Fruit fly (Drosophila melanogaster) whole organism, embryonic: ENCODE data around the gene tra.

ENCODE experiments used
- Atf6 ChIP-seq: fragments of 200-800 bp; sonication (Bioruptor generic); IDR thresholded peaks from 2 replicates; pipeline ENCODE4 v1.3.6; 2022; ENCODE audit warnings: missing biosample characterization, missing genetic modification characterization
- Awh ChIP-seq: fragments of 200-800 bp; sonication (Bioruptor generic); IDR thresholded peaks from 2 replicates; pipeline ENCODE4, ENCODE4 v1.3.6; 2022; ENCODE audit warnings: missing biosample characterization, missing genetic modification characterization
- CG10147 ChIP-seq: fragments of 200-800 bp; sonication (Bioruptor generic); optimal IDR thresholded peaks from 2 replicates; lab custom pipeline; 2019; ENCODE audit warnings: missing biosample characterization, mild to moderate bottlenecking, missing genetic modification characterization, moderate library complexity
- CG10209 ChIP-seq: fragments of 200-800 bp; sonication (Bioruptor generic); optimal IDR thresholded peaks from 3 replicates; lab custom pipeline; 2017; ENCODE audit warnings: missing biosample characterization, mild to moderate bottlenecking, missing genetic modification characterization, missing genetic modification reagents
- CG12155 ChIP-seq: fragments of 200-800 bp; sonication (Bioruptor generic); optimal IDR thresholded peaks from 3 replicates; lab custom pipeline; 2016; ENCODE audit warnings: missing biosample characterization, missing genetic modification characterization
- CG12391 ChIP-seq: fragments of 200-800 bp; sonication (Bioruptor generic); optimal IDR thresholded peaks from 3 replicates; lab custom pipeline; 2018; ENCODE audit warnings: missing biosample characterization, mild to moderate bottlenecking, missing genetic modification characterization, moderate library complexity
- CG1603 ChIP-seq: fragments of 200-800 bp; sonication (Bioruptor generic); optimal IDR thresholded peaks from 2 replicates; lab custom pipeline; 2019; ENCODE audit warnings: missing biosample characterization, mild to moderate bottlenecking, missing genetic modification characterization, moderate library complexity
- CG17361 ChIP-seq: fragments of 200-800 bp; sonication (Bioruptor generic); IDR thresholded peaks from 3 replicates; pipeline ENCODE4 v1.3.6; 2022; ENCODE audit warnings: missing biosample characterization, missing genetic modification characterization
- CG2120 ChIP-seq: fragments of 200-800 bp; sonication (Bioruptor generic); optimal IDR thresholded peaks from 3 replicates; lab custom pipeline; 2016; ENCODE audit warnings: missing biosample characterization, missing genetic modification characterization
- CG3065 ChIP-seq: fragments of 200-800 bp; sonication (Bioruptor generic); optimal IDR thresholded peaks from 2 replicates; lab custom pipeline; 2016; ENCODE audit warnings: missing biosample characterization, missing genetic modification characterization
- CG31224 ChIP-seq: fragments of 200-800 bp; sonication (Bioruptor generic); IDR thresholded peaks from 2 replicates; pipeline ENCODE4 v1.3.6; 2022; ENCODE audit warnings: missing biosample characterization, missing genetic modification characterization
- CG3726 ChIP-seq: fragments of 200-800 bp; sonication (Bioruptor generic); IDR thresholded peaks from 3 replicates; pipeline ENCODE4, ENCODE4 v1.3.6; 2022; ENCODE audit warnings: missing biosample characterization, missing genetic modification characterization
- CG3847 ChIP-seq: fragments of 200-800 bp; sonication (Bioruptor generic); IDR thresholded peaks from 2 replicates; pipeline ENCODE4 v1.3.6; 2022; ENCODE audit warnings: missing biosample characterization, missing genetic modification characterization
- CG6654 ChIP-seq: fragments of 200-800 bp; sonication (Bioruptor generic); optimal IDR thresholded peaks from 2 replicates; lab custom pipeline; 2017; ENCODE audit warnings: missing biosample characterization, mild to moderate bottlenecking, missing genetic modification characterization
- CG9437 ChIP-seq: fragments of 200-800 bp; sonication (Bioruptor generic); optimal IDR thresholded peaks from 2 replicates; lab custom pipeline; 2018; ENCODE audit warnings: missing biosample characterization, mild to moderate bottlenecking, missing genetic modification characterization
- D19B ChIP-seq: fragments of 200-800 bp; sonication (Bioruptor generic); optimal IDR thresholded peaks from 2 replicates; lab custom pipeline; 2017; ENCODE audit warnings: missing biosample characterization, mild to moderate bottlenecking, missing genetic modification characterization
- Dad ChIP-seq: fragments of 200-800 bp; sonication (Bioruptor generic); optimal IDR thresholded peaks from 3 replicates; lab custom pipeline; 2016; ENCODE audit warnings: missing biosample characterization, missing genetic modification characterization
- Deaf1 ChIP-seq: fragments of 200-800 bp; optimal IDR thresholded peaks from 3 replicates; lab custom pipeline; 2019; ENCODE audit warnings: missing biosample characterization, mild to moderate bottlenecking, missing genetic modification characterization, moderate library complexity
- Ets65A ChIP-seq: fragments of 200-800 bp; sonication (Bioruptor generic); peaks from one replicate; lab custom pipeline; 2016; ENCODE audit warnings: missing biosample characterization, missing genetic modification characterization
- GATAe ChIP-seq: fragments of 200-800 bp; sonication (Bioruptor generic); conservative IDR thresholded peaks from 2 replicates; pipeline ENCODE4 v1.3.6; 2022; ENCODE audit warnings: missing biosample characterization, missing genetic modification characterization
- HLHmδ ChIP-seq: fragments of 200-800 bp; sonication (Bioruptor generic); optimal IDR thresholded peaks from 2 replicates; lab custom pipeline; 2018; ENCODE audit warnings: missing biosample characterization, mild to moderate bottlenecking, missing genetic modification characterization, moderate library complexity
- Hr51 ChIP-seq, 2 experiments: fragments of 200-800 bp; sonication (Bioruptor generic); optimal IDR thresholded peaks; 2 replicates in 1 of 2; 3 replicates in 1 of 2; lab custom pipeline; 2016 to 2018; ENCODE audit warnings: missing biosample characterization in 2 of 2, missing genetic modification characterization in 2 of 2, mild to moderate bottlenecking in 1 of 2, moderate library complexity in 1 of 2
- Hsf ChIP-seq: fragments of 200-800 bp; sonication (Bioruptor generic); optimal IDR thresholded peaks from 3 replicates; lab custom pipeline; 2016; ENCODE audit warnings: missing biosample characterization, missing genetic modification characterization
- NC2α ChIP-seq: fragments of 200-800 bp; sonication (Bioruptor generic); optimal IDR thresholded peaks from 2 replicates; lab custom pipeline; 2016; ENCODE audit warnings: missing biosample characterization, missing genetic modification characterization
- Oaz ChIP-seq: fragments of 200-800 bp; sonication (Bioruptor generic); IDR thresholded peaks from 2 replicates; pipeline ENCODE4 v1.3.6; 2022; ENCODE audit warnings: missing biosample characterization, missing genetic modification characterization
- Ravus ChIP-seq: fragments of 200-800 bp; sonication (Bioruptor generic); IDR thresholded peaks from 2 replicates; pipeline ENCODE4 v1.3.6; 2022; ENCODE audit warnings: missing biosample characterization, missing genetic modification characterization
- Rfx ChIP-seq: fragments of 200-800 bp; sonication (Bioruptor generic); IDR thresholded peaks from 2 replicates; pipeline ENCODE4 v1.3.6; 2022; ENCODE audit warnings: missing biosample characterization, missing genetic modification characterization
- Sox100B ChIP-seq: fragments of 200-800 bp; sonication (Bioruptor generic); optimal IDR thresholded peaks from 3 replicates; lab custom pipeline; 2018; ENCODE audit warnings: missing biosample characterization, mild to moderate bottlenecking, missing genetic modification characterization
- Sry-δ ChIP-seq: fragments of 200-800 bp; sonication (Bioruptor generic); optimal IDR thresholded peaks from 2 replicates; lab custom pipeline; 2016; ENCODE audit warnings: missing biosample characterization, missing genetic modification characterization
- Trl ChIP-seq, 3 experiments: fragments of >200 bp in 2 of 3; fragments of 200-800 bp in 1 of 3; sonication (Bioruptor generic) in 1 of 3; optimal IDR thresholded peaks; 2 replicates in 1 of 3; 3 replicates in 2 of 3; lab custom pipeline; 2016 to 2017; ENCODE audit warnings: missing biosample characterization in 1 of 3, missing genetic modification characterization in 1 of 3
- aop ChIP-seq: fragments of 200-800 bp; sonication (Bioruptor generic); IDR thresholded peaks from 2 replicates; pipeline ENCODE4 v1.3.6; 2022; ENCODE audit warnings: missing biosample characterization, missing genetic modification characterization
- btn ChIP-seq: fragments of 200-800 bp; sonication (Bioruptor generic); optimal IDR thresholded peaks from 2 replicates; lab custom pipeline; 2016; ENCODE audit warnings: missing biosample characterization, missing genetic modification characterization
- cg ChIP-seq: fragments of 200-800 bp; sonication (Bioruptor generic); optimal IDR thresholded peaks from 3 replicates; lab custom pipeline; 2019; ENCODE audit warnings: missing biosample characterization, mild to moderate bottlenecking, missing genetic modification characterization, moderate library complexity
- esg ChIP-seq: fragments of 200-800 bp; sonication (Bioruptor generic); conservative IDR thresholded peaks from 2 replicates; pipeline ENCODE4 v1.3.6; 2022; ENCODE audit warnings: missing biosample characterization, missing genetic modification characterization
- grau ChIP-seq: fragments of 200-800 bp; optimal IDR thresholded peaks from 3 replicates; lab custom pipeline; 2019; ENCODE audit warnings: missing biosample characterization, mild to moderate bottlenecking, missing genetic modification characterization, moderate library complexity
- inv ChIP-seq: fragments of 200-800 bp; sonication (Bioruptor generic); IDR thresholded peaks from 2 replicates; pipeline ENCODE4 v1.3.6; 2022; ENCODE audit warnings: missing biosample characterization, missing genetic modification characterization; ENCODE audit not compliant: partially characterized antibody
- knrl ChIP-seq: fragments of 200-800 bp; sonication (Bioruptor generic); IDR thresholded peaks from 3 replicates; pipeline ENCODE4 v1.3.6; 2022; ENCODE audit warnings: missing biosample characterization, missing genetic modification characterization; ENCODE audit not compliant: partially characterized antibody
- lov ChIP-seq, 2 experiments: fragments of 200-800 bp in 1 of 2; fragments of >200 bp in 1 of 2; sonication (Bioruptor generic) in 1 of 2; IDR thresholded peaks in 1 of 2; optimal IDR thresholded peaks in 1 of 2; 2 replicates in 1 of 2; 3 replicates in 1 of 2; pipeline versions ENCODE4 v1.3.6 to Lab custom; 2017 to 2022; ENCODE audit warnings: missing biosample characterization in 1 of 2, missing genetic modification characterization in 1 of 2
- nerfin-2 ChIP-seq: fragments of 200-800 bp; sonication (Bioruptor generic); IDR thresholded peaks from 2 replicates; pipeline ENCODE4 v1.3.6; 2022; ENCODE audit warnings: missing biosample characterization, missing genetic modification characterization; ENCODE audit not compliant: partially characterized antibody
- org-1 ChIP-seq: fragments of 200-800 bp; sonication (Bioruptor generic); optimal IDR thresholded peaks from 2 replicates; lab custom pipeline; 2017; ENCODE audit warnings: missing biosample characterization, missing genetic modification characterization
- phol ChIP-seq: fragments of 200-800 bp; sonication (Bioruptor generic); optimal IDR thresholded peaks from 3 replicates; lab custom pipeline; 2018; ENCODE audit warnings: missing biosample characterization, mild to moderate bottlenecking, missing genetic modification characterization, moderate library complexity
- sd ChIP-seq: fragments of 200-800 bp; sonication (Bioruptor generic); optimal IDR thresholded peaks from 3 replicates; lab custom pipeline; 2018; ENCODE audit warnings: missing biosample characterization, mild to moderate bottlenecking, missing genetic modification characterization, moderate library complexity
- sisA ChIP-seq: fragments of 200-800 bp; sonication (Bioruptor generic); IDR thresholded peaks from 2 replicates; pipeline ENCODE4 v1.3.6; 2022; ENCODE audit warnings: missing biosample characterization, missing genetic modification characterization
- slou ChIP-seq: fragments of 200-800 bp; sonication (Bioruptor generic); optimal IDR thresholded peaks from 3 replicates; lab custom pipeline; 2016; ENCODE audit warnings: missing biosample characterization, missing genetic modification characterization
- sqz ChIP-seq: fragments of 200-800 bp; sonication (Bioruptor generic); optimal IDR thresholded peaks from 3 replicates; lab custom pipeline; 2018; ENCODE audit warnings: missing biosample characterization, mild to moderate bottlenecking, missing genetic modification characterization
- twi ChIP-seq: fragments of 200-800 bp; optimal IDR thresholded peaks from 2 replicates; lab custom pipeline; 2019; ENCODE audit warnings: missing biosample characterization, mild to moderate bottlenecking, missing genetic modification characterization, moderate library complexity
- unpg ChIP-seq: fragments of 200-800 bp; sonication (Bioruptor generic); optimal IDR thresholded peaks from 3 replicates; lab custom pipeline; 2018; ENCODE audit warnings: missing biosample characterization, mild to moderate bottlenecking, missing genetic modification characterization, moderate library complexity
- usp ChIP-seq: fragments of >200 bp; optimal IDR thresholded peaks from 2 replicates; lab custom pipeline; 2017; ENCODE audit warnings: missing biosample characterization, missing genetic modification characterization
- vnd ChIP-seq: fragments of 200-800 bp; sonication (Bioruptor generic); IDR thresholded peaks from 3 replicates; pipeline ENCODE4 v1.3.6; 2022; ENCODE audit warnings: missing biosample characterization, missing genetic modification characterization; ENCODE audit not compliant: partially characterized antibody
- zf30C ChIP-seq: fragments of 200-800 bp; sonication (Bioruptor generic); optimal IDR thresholded peaks from 3 replicates; lab custom pipeline; 2018; ENCODE audit warnings: missing biosample characterization, mild to moderate bottlenecking, missing genetic modification characterization

tra gene

DNA sequence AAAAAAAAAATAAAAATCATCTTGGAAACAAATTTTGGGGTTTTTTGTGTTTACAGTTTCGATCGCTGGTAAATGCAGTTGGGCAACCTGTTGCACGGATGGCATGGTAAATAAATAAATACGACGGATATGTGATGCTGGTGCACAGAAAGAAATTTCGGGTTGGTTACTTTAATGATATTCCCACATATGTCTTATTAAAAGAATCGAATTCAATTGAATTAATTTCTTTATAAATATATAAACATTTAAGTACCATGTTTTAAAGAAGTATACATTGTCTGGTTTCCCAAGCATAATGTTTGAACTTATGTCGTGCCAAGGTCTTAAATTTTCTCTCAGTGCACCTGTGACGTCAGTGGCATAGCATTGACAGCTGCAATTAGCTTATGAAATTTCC is 23.4 kb downstream of the tra start (continued):
- TF ChIP-seq Rfx (GFP tag; lab: Robert Waterston, UW) (peak; percentile 19; the same call in 1 of the 2 replicates), CG2120 (GFP tag; lab: Kevin White, UChicago) (no peak), CG17361 (GFP tag; lab: Robert Waterston, UW) (peak; percentile 73), grau (tag; lab: Kevin White, UChicago) (peak; percentile 68), Sry-δ (GFP tag; lab: Kevin White, UChicago) (no peak), CG10147 (GFP tag; lab: Kevin White, UChicago) (peak; percentile 12), esg (GFP tag; lab: Robert Waterston, UW) (0 out of 2 replicates have a peak, but pooled peaks have one; percentile 34), CG1603 (tag; lab: Kevin White, UChicago) (peak; percentile 62), CG31224 (GFP tag; lab: Robert Waterston, UW) (no peak), twi (tag; lab: Kevin White, UChicago) (peak; percentile 47), phol (peak; percentile 79), Awh (GFP tag; lab: Robert Waterston, UW) (no peak), Ravus (no peak), Dad (GFP tag; lab: Kevin White, UChicago) (no peak), org-1 (GFP tag; lab: Kevin White, UChicago) (peak; percentile 45), knrl (no peak), nerfin-2 (GFP tag; lab: Robert Waterston, UW) (no peak), CG3065 (GFP tag; lab: Kevin White, UChicago) (peak; percentile 38), D19B (GFP tag; lab: Kevin White, UChicago) (no peak), NC2α (GFP tag; lab: Kevin White, UChicago) (no peak), Hr51 (GFP tag; optimal IDR thresholded peaks at IDR 0.05; lab: Kevin White, UChicago) (peak in 1 of 2 experiments; percentile 79), unpg (GFP tag; lab: Kevin White, UChicago) (peak; percentile 77), slou (no peak), inv (no peak), aop (no peak), Hsf (peak; percentile 25), Trl (optimal IDR thresholded peaks at IDR 0.05; lab: Kevin White, UChicago) (no peak), Trl (GFP tag; optimal IDR thresholded peaks at IDR 0.05; lab: Kevin White, UChicago) (no peak), HLHmδ (GFP tag; lab: Kevin White, UChicago) (no peak), CG10209 (GFP tag; lab: Kevin White, UChicago) (peak; percentile 52), Atf6 (GFP tag; lab: Robert Waterston, UW) (no peak), cg (no peak), Oaz (GFP tag; lab: Robert Waterston, UW) (peak; percentile 47; the same call in 1 of the 2 replicates), Ets65A (GFP tag; lab: Kevin White, UChicago) (peak; percentile 36), sd (tag; lab: Kevin White, UChicago) (no peak), CG3847 (GFP tag; lab: Robert Waterston, UW) (no peak), usp (GFP tag; lab: Kevin White, UChicago) (no peak), Deaf1 (tag; lab: Kevin White, UChicago) (peak; percentile 25), vnd (GFP tag; lab: Robert Waterston, UW) (no peak), lov (optimal IDR thresholded peaks at IDR 0.05; lab: Kevin White, UChicago) (no peak), lov (GFP tag; IDR thresholded peaks at IDR 0.05; lab: Robert Waterston, UW) (no peak), CG9437 (peak; percentile 53), Sox100B (GFP tag; lab: Kevin White, UChicago) (peak; percentile 68), sisA (GFP tag; lab: Robert Waterston, UW) (peak; percentile 33), CG12155 (GFP tag; lab: Kevin White, UChicago) (no peak), CG6654 (peak; percentile 19), zf30C (GFP tag; lab: Kevin White, UChicago) (peak; percentile 60), CG3726 (GFP tag; lab: Robert Waterston, UW) (no peak), sqz (GFP tag; lab: Kevin White, UChicago) (peak; percentile 9), btn (GFP tag; lab: Kevin White, UChicago) (no peak), GATAe (GFP tag; lab: Robert Waterston, UW) (no peak), CG12391 (tag; lab: Kevin White, UChicago) (peak; percentile 79)
